Fruit fly (Drosophila melanogaster) whole organism, embryonic: ENCODE data around the gene Fas3.

Experiments used
- Aef1 ChIP-seq: fragments of 200-800 bp; sonication (Bioruptor generic); IDR thresholded peaks from 3 replicates; pipeline ENCODE4 v1.3.6; 2022; ENCODE audit warnings: missing biosample characterization, missing genetic modification characterization
- Atf-2 ChIP-seq: fragments of 200-800 bp; sonication (Bioruptor generic); optimal IDR thresholded peaks from 2 replicates; lab custom pipeline; 2016; ENCODE audit warnings: missing biosample characterization, missing genetic modification characterization
- BtbVII ChIP-seq: fragments of 200-800 bp; sonication (Bioruptor generic); optimal IDR thresholded peaks from 3 replicates; lab custom pipeline; 2017; ENCODE audit warnings: missing biosample characterization, mild to moderate bottlenecking, missing genetic modification characterization
- CG11247 ChIP-seq: fragments of 200-800 bp; sonication (Bioruptor generic); IDR thresholded peaks from 2 replicates; pipeline ENCODE4 v1.3.6; 2022; ENCODE audit warnings: missing biosample characterization, missing genetic modification characterization
- CG11398 ChIP-seq: fragments of 200-800 bp; sonication (Bioruptor generic); optimal IDR thresholded peaks from 2 replicates; lab custom pipeline; 2016; ENCODE audit warnings: missing biosample characterization, missing genetic modification characterization
- CG12155 ChIP-seq: fragments of 200-800 bp; sonication (Bioruptor generic); optimal IDR thresholded peaks from 3 replicates; lab custom pipeline; 2016; ENCODE audit warnings: missing biosample characterization, missing genetic modification characterization
- CG14667 ChIP-seq: fragments of 200-800 bp; sonication (Bioruptor generic); IDR thresholded peaks from 2 replicates; pipeline ENCODE4 v1.3.6; 2022; ENCODE audit warnings: missing biosample characterization, missing genetic modification characterization
- CG14965 ChIP-seq: fragments of 200-800 bp; sonication (Bioruptor generic); optimal IDR thresholded peaks from 2 replicates; lab custom pipeline; 2016; ENCODE audit warnings: missing biosample characterization, missing genetic modification characterization, borderline replicate concordance
- CG15011 ChIP-seq: fragments of 200-800 bp; sonication (Bioruptor generic); optimal IDR thresholded peaks from 3 replicates; lab custom pipeline; 2018; ENCODE audit warnings: missing biosample characterization, mild to moderate bottlenecking, missing genetic modification characterization
- CG1602 ChIP-seq: fragments of 200-800 bp; sonication (Bioruptor generic); optimal IDR thresholded peaks from 3 replicates; lab custom pipeline; 2016; ENCODE audit warnings: missing biosample characterization, missing genetic modification characterization
- CG1603 ChIP-seq: fragments of 200-800 bp; sonication (Bioruptor generic); optimal IDR thresholded peaks from 2 replicates; lab custom pipeline; 2019; ENCODE audit warnings: missing biosample characterization, mild to moderate bottlenecking, missing genetic modification characterization, moderate library complexity
- CG17802 ChIP-seq: fragments of 200-800 bp; sonication (Bioruptor generic); optimal IDR thresholded peaks from 2 replicates; lab custom pipeline; 2018; ENCODE audit warnings: missing biosample characterization, mild to moderate bottlenecking, missing genetic modification characterization, moderate library complexity
- CG17829 ChIP-seq: fragments of 200-800 bp; optimal IDR thresholded peaks from 2 replicates; lab custom pipeline; 2019; ENCODE audit warnings: missing biosample characterization, mild to moderate bottlenecking, missing genetic modification characterization, moderate library complexity
- CG2202 ChIP-seq: fragments of 200-800 bp; sonication (Bioruptor generic); optimal IDR thresholded peaks from 2 replicates; lab custom pipeline; 2018; ENCODE audit warnings: missing biosample characterization, mild to moderate bottlenecking, missing genetic modification characterization
- CG2678 ChIP-seq: fragments of 200-800 bp; sonication (Bioruptor generic); optimal IDR thresholded peaks from 3 replicates; lab custom pipeline; 2019; ENCODE audit warnings: missing biosample characterization, mild to moderate bottlenecking, missing genetic modification characterization, moderate library complexity
- CG30431 ChIP-seq: fragments of 200-800 bp; sonication (Bioruptor generic); optimal IDR thresholded peaks from 2 replicates; lab custom pipeline; 2017; ENCODE audit warnings: missing biosample characterization, missing genetic modification characterization
- CG32532 ChIP-seq: fragments of 200-800 bp; sonication (Bioruptor generic); IDR thresholded peaks from 2 replicates; pipeline ENCODE4 v1.3.6; 2022; ENCODE audit warnings: missing biosample characterization, missing genetic modification characterization
- CG42726 ChIP-seq: fragments of 200-800 bp; sonication (Bioruptor generic); IDR thresholded peaks from 2 replicates; pipeline ENCODE4 v1.3.6; 2022; ENCODE audit warnings: missing biosample characterization, missing genetic modification characterization; ENCODE audit not compliant: partially characterized antibody
- CG4360 ChIP-seq: fragments of 200-800 bp; sonication (Bioruptor generic); IDR thresholded peaks from 2 replicates; pipeline ENCODE4 v1.3.6; 2022; ENCODE audit warnings: missing biosample characterization, missing genetic modification characterization
- CG6272 ChIP-seq: fragments of 200-800 bp; sonication (Bioruptor generic); IDR thresholded peaks from 2 replicates; pipeline ENCODE4 v1.3.6; 2022; ENCODE audit warnings: missing biosample characterization, missing genetic modification characterization
- CG7839 ChIP-seq: fragments of 200-800 bp; sonication (Bioruptor generic); optimal IDR thresholded peaks from 3 replicates; lab custom pipeline; 2018; ENCODE audit warnings: missing biosample characterization, mild to moderate bottlenecking, missing genetic modification characterization, moderate library complexity
- Ets65A ChIP-seq: fragments of 200-800 bp; sonication (Bioruptor generic); peaks from one replicate; lab custom pipeline; 2016; ENCODE audit warnings: missing biosample characterization, missing genetic modification characterization
- HLH3B ChIP-seq: fragments of 200-800 bp; sonication (Bioruptor generic); IDR thresholded peaks from 2 replicates; pipeline ENCODE4 v1.3.6; 2022; ENCODE audit warnings: missing biosample characterization, missing genetic modification characterization
- Hey ChIP-seq: fragments of 200-800 bp; sonication (Bioruptor generic); optimal IDR thresholded peaks from 3 replicates; lab custom pipeline; 2018; ENCODE audit warnings: missing biosample characterization, mild to moderate bottlenecking, missing genetic modification characterization
- Hsf ChIP-seq: fragments of 200-800 bp; sonication (Bioruptor generic); optimal IDR thresholded peaks from 3 replicates; lab custom pipeline; 2016; ENCODE audit warnings: missing biosample characterization, missing genetic modification characterization
- MBD-R2 ChIP-seq: fragments of 200-800 bp; sonication (Bioruptor generic); IDR thresholded peaks from 2 replicates; pipeline ENCODE4 v1.3.6; 2022; ENCODE audit warnings: missing biosample characterization, missing genetic modification characterization
- MTF-1 ChIP-seq: fragments of 200-800 bp; sonication (Bioruptor generic); optimal IDR thresholded peaks from 2 replicates; lab custom pipeline; 2018; ENCODE audit warnings: missing biosample characterization, mild to moderate bottlenecking, missing genetic modification characterization, borderline replicate concordance
- Mes4 ChIP-seq: fragments of 200-800 bp; sonication (Bioruptor generic); optimal IDR thresholded peaks from 2 replicates; lab custom pipeline; 2016; ENCODE audit warnings: missing biosample characterization, missing genetic modification characterization
- Sox100B ChIP-seq: fragments of 200-800 bp; sonication (Bioruptor generic); optimal IDR thresholded peaks from 3 replicates; lab custom pipeline; 2018; ENCODE audit warnings: missing biosample characterization, mild to moderate bottlenecking, missing genetic modification characterization
- Xrp1 ChIP-seq: fragments of 200-800 bp; sonication (Bioruptor generic); IDR thresholded peaks from 2 replicates; pipeline ENCODE4 v1.3.6; 2022; ENCODE audit warnings: missing biosample characterization, missing genetic modification characterization
- cas ChIP-seq: fragments of 200-800 bp; sonication (Bioruptor generic); IDR thresholded peaks from 2 replicates; pipeline ENCODE4 v1.3.6; 2022; ENCODE audit warnings: missing biosample characterization, missing genetic modification characterization
- dm ChIP-seq: fragments of 200-800 bp; sonication (Bioruptor generic); optimal IDR thresholded peaks from 3 replicates; lab custom pipeline; 2016; ENCODE audit warnings: missing biosample characterization, missing genetic modification characterization
- ems ChIP-seq: fragments of 200-800 bp; sonication (Bioruptor generic); optimal IDR thresholded peaks from 3 replicates; lab custom pipeline; 2016; ENCODE audit warnings: missing biosample characterization, missing genetic modification characterization
- eyg ChIP-seq: fragments of 200-800 bp; sonication (Bioruptor generic); optimal IDR thresholded peaks from 3 replicates; lab custom pipeline; 2016; ENCODE audit warnings: missing biosample characterization, missing genetic modification characterization
- jigr1 ChIP-seq: fragments of 200-800 bp; sonication (Bioruptor generic); IDR thresholded peaks from 3 replicates; pipeline ENCODE4 v1.3.6; 2022; ENCODE audit warnings: missing biosample characterization, missing genetic modification characterization
- jumu ChIP-seq: fragments of 200-800 bp; sonication (Bioruptor generic); optimal IDR thresholded peaks from 3 replicates; lab custom pipeline; 2016; ENCODE audit warnings: missing biosample characterization, missing genetic modification characterization
- kah ChIP-seq: fragments of 200-800 bp; sonication (Bioruptor generic); optimal IDR thresholded peaks from 2 replicates; lab custom pipeline; 2018; ENCODE audit warnings: missing biosample characterization, mild to moderate bottlenecking, missing genetic modification characterization
- nmo ChIP-seq: fragments of 200-800 bp; sonication (Bioruptor generic); optimal IDR thresholded peaks from 2 replicates; lab custom pipeline; 2018; ENCODE audit warnings: missing biosample characterization, mild to moderate bottlenecking, missing genetic modification characterization, moderate library complexity
- pho ChIP-seq: fragments of 200-800 bp; sonication (Bioruptor generic); optimal IDR thresholded peaks from 2 replicates; lab custom pipeline; 2016; ENCODE audit warnings: missing biosample characterization, missing genetic modification characterization
- phol ChIP-seq: fragments of 200-800 bp; sonication (Bioruptor generic); optimal IDR thresholded peaks from 3 replicates; lab custom pipeline; 2018; ENCODE audit warnings: missing biosample characterization, mild to moderate bottlenecking, missing genetic modification characterization, moderate library complexity
- prd ChIP-seq, 3 experiments: fragments of >200 bp in 2 of 3; fragments of 200-800 bp in 1 of 3; sonication (Bioruptor generic) in 1 of 3; optimal IDR thresholded peaks in 2 of 3; IDR thresholded peaks in 1 of 3; 2 replicates in 2 of 3; 3 replicates in 1 of 3; pipeline versions ENCODE4 v1.3.6 to Lab custom; 2017 to 2022; ENCODE audit warnings: missing biosample characterization in 1 of 3, missing genetic modification characterization in 1 of 3
- pzg ChIP-seq: fragments of 200-800 bp; sonication (Bioruptor generic); optimal IDR thresholded peaks from 3 replicates; lab custom pipeline; 2018; ENCODE audit warnings: missing biosample characterization, mild to moderate bottlenecking, missing genetic modification characterization, moderate library complexity
- rib ChIP-seq: fragments of 200-800 bp; sonication (Bioruptor generic); IDR thresholded peaks from 2 replicates; pipeline ENCODE4 v1.3.6; 2022; ENCODE audit warnings: missing biosample characterization, missing genetic modification characterization
- run ChIP-seq: fragments of 200-800 bp; sonication (Bioruptor generic); optimal IDR thresholded peaks from 3 replicates; lab custom pipeline; 2018; ENCODE audit warnings: missing biosample characterization, mild to moderate bottlenecking, missing genetic modification characterization
- sens-2 ChIP-seq: fragments of 200-800 bp; sonication (Bioruptor generic); IDR thresholded peaks from 2 replicates; pipeline ENCODE4 v1.3.6; 2022; ENCODE audit warnings: missing biosample characterization, missing genetic modification characterization
- sim ChIP-seq: fragments of 200-800 bp; sonication (Bioruptor generic); IDR thresholded peaks from 2 replicates; pipeline ENCODE4 v1.3.6; 2022; ENCODE audit warnings: missing biosample characterization, missing genetic modification characterization
- so ChIP-seq: fragments of 200-800 bp; sonication (Bioruptor generic); IDR thresholded peaks from 3 replicates; pipeline ENCODE4 v1.3.6; 2022; ENCODE audit warnings: missing biosample characterization, missing genetic modification characterization
- stwl ChIP-seq: fragments of 200-800 bp; sonication (Bioruptor generic); optimal IDR thresholded peaks from 3 replicates; lab custom pipeline; 2018; ENCODE audit warnings: missing biosample characterization, mild to moderate bottlenecking, missing genetic modification characterization, moderate library complexity
- twi ChIP-seq: fragments of 200-800 bp; optimal IDR thresholded peaks from 2 replicates; lab custom pipeline; 2019; ENCODE audit warnings: missing biosample characterization, mild to moderate bottlenecking, missing genetic modification characterization, moderate library complexity
- zf30C ChIP-seq: fragments of 200-800 bp; sonication (Bioruptor generic); optimal IDR thresholded peaks from 3 replicates; lab custom pipeline; 2018; ENCODE audit warnings: missing biosample characterization, mild to moderate bottlenecking, missing genetic modification characterization

Gene Fas3

DNA sequence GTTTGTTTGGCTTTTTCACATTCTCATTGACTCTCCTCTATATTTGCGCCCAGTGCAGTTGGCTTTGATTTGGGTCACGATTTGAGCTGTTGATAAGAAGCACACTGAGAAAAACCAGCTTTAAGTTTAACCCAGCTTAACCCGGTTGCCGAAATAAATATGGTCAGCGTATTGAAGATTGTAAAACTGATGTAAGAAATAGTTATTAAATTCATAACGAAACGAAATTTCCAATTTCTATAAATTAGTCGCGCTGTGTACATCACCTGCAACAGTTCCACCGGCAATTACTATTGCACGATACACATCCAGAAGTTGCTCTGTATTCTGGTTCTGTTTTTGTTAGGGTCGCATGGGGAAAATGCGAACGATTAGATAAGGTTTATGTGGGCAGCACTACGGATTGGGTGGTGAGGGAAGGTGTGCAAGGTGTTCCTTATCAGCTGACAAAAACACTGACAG lies 5.2 kb downstream of the Fas3 start (continued):
- peak; percentile 91 for TF ChIP-seq CG7839 (tag; lab: Kevin White, UChicago)
- peak; percentile 0 for TF ChIP-seq stwl
- TF ChIP-seq Ets65A = peak; percentile 98
- peak; percentile 72 for TF ChIP-seq CG17802 (tag; lab: Kevin White, UChicago)
- TF ChIP-seq kah (GFP tag; lab: Kevin White, UChicago) = peak; percentile 68
- TF ChIP-seq CG2202 (tag; lab: Kevin White, UChicago) = peak; percentile 71
- peak; percentile 72 for TF ChIP-seq dm (GFP tag; lab: Kevin White, UChicago)
- peak; percentile 81 for TF ChIP-seq HLH3B (GFP tag; lab: Robert Waterston, UW)
- TF ChIP-seq CG6272 = peak; percentile 67
- TF ChIP-seq Aef1 = peak; percentile 77
- TF ChIP-seq sens-2 = peak; percentile 85
- peak; percentile 72 for TF ChIP-seq CG11398 (GFP tag; lab: Kevin White, UChicago)
- TF ChIP-seq rib (GFP tag; lab: Robert Waterston, UW) = peak; percentile 81
- peak; percentile 78; the same call in 1 of the 2 replicates for TF ChIP-seq CG11247 (GFP tag; lab: Robert Waterston, UW)
- peak; percentile 88 for TF ChIP-seq Xrp1 (GFP tag; lab: Robert Waterston, UW)
- TF ChIP-seq cas = no peak
- TF ChIP-seq CG42726 (GFP tag; lab: Robert Waterston, UW) = no peak
- peak; percentile 70 for TF ChIP-seq CG4360 (GFP tag; lab: Robert Waterston, UW)
- peak; percentile 90 for TF ChIP-seq nmo
- peak; percentile 84 for TF ChIP-seq Sox100B (GFP tag; lab: Kevin White, UChicago)
- peak; percentile 82 for TF ChIP-seq Mes4 (GFP tag; lab: Kevin White, UChicago)
- no peak for TF ChIP-seq Hey (tag; lab: Kevin White, UChicago)
- TF ChIP-seq CG30431 = peak; percentile 70
- TF ChIP-seq so = peak; percentile 83
- peak; percentile 38 for TF ChIP-seq CG15011 (GFP tag; lab: Kevin White, UChicago)
- peak; percentile 63; the same call in 2 of the 3 replicates for TF ChIP-seq jigr1
- peak; percentile 82 for TF ChIP-seq jumu (GFP tag; lab: Kevin White, UChicago)
- TF ChIP-seq ems (GFP tag; lab: Kevin White, UChicago) = peak; percentile 79
- peak; percentile 24; the same call in 1 of the 2 replicates for TF ChIP-seq MBD-R2
- TF ChIP-seq sim = peak; percentile 70; the same call in 1 of the 2 replicates
- peak; percentile 80 for TF ChIP-seq twi (tag; lab: Kevin White, UChicago)
- peak; percentile 5 for TF ChIP-seq CG14965 (GFP tag; lab: Kevin White, UChicago)
- peak; percentile 96 for TF ChIP-seq CG1603 (tag; lab: Kevin White, UChicago)
- TF ChIP-seq eyg (GFP tag; lab: Kevin White, UChicago) = peak; percentile 44
- TF ChIP-seq Hsf (GFP tag; lab: Kevin White, UChicago) = peak; percentile 84
- peak; percentile 75 for TF ChIP-seq BtbVII
- peak; percentile 87 for TF ChIP-seq CG17829 (tag; lab: Kevin White, UChicago)
- no peak; the same call in 1 of the 2 replicates for TF ChIP-seq CG14667 (GFP tag; lab: Robert Waterston, UW)
- TF ChIP-seq Atf-2 = peak; percentile 85
- peak; percentile 58 for TF ChIP-seq pho (GFP tag; lab: Kevin White, UChicago)
- peak; percentile 53; the same call in 1 of the 2 replicates for TF ChIP-seq CG32532 (GFP tag; lab: Robert Waterston, UW)
- peak; percentile 72 for TF ChIP-seq CG12155
- peak; percentile 43 for TF ChIP-seq MTF-1 (GFP tag; lab: Kevin White, UChicago)
- TF ChIP-seq CG1602 (GFP tag; lab: Kevin White, UChicago) = peak; percentile 72
- no peak for TF ChIP-seq pzg (GFP tag; lab: Kevin White, UChicago)
- TF ChIP-seq zf30C (GFP tag; lab: Kevin White, UChicago) = peak; percentile 77
- TF ChIP-seq CG2678 (tag; lab: Kevin White, UChicago) = peak; percentile 89
- peak; percentile 38 for TF ChIP-seq run (tag; lab: Kevin White, UChicago)
- TF ChIP-seq phol (tag; lab: Kevin White, UChicago) = peak; percentile 88
- no peak for TF ChIP-seq prd (optimal IDR thresholded peaks at IDR 0.05; lab: Kevin White, UChicago)
- peak; percentile 87 for TF ChIP-seq prd (GFP tag; IDR thresholded peaks at IDR 0.05; lab: Robert Waterston, UW)
